Worm (Caenorhabditis elegans) whole organism, late embryonic: Measurements from ENCODE around the gene T16G1.5.

Source experiments
- ama-1 ChIP-seq: fragments of 150-350 bp; optimal IDR thresholded peaks from 2 replicates; lab custom pipeline; 2014
- ceh-14 ChIP-seq: sonication (generic microtip); optimal IDR thresholded peaks from 2 replicates; lab custom pipeline; 2016; ENCODE audit warnings: missing genotype, missing genetic modification characterization, missing compliant biosample characterization
- ceh-2 ChIP-seq: sonication (generic microtip); optimal IDR thresholded peaks from 2 replicates; lab custom pipeline; 2016; ENCODE audit warnings: missing genotype, missing genetic modification characterization, missing compliant biosample characterization
- fkh-10 ChIP-seq: fragments of 150-350 bp; optimal IDR thresholded peaks from 2 replicates; lab custom pipeline; 2014; ENCODE audit warnings: missing biosample characterization, missing genetic modification reagents, missing genetic modification characterization

DNA sequence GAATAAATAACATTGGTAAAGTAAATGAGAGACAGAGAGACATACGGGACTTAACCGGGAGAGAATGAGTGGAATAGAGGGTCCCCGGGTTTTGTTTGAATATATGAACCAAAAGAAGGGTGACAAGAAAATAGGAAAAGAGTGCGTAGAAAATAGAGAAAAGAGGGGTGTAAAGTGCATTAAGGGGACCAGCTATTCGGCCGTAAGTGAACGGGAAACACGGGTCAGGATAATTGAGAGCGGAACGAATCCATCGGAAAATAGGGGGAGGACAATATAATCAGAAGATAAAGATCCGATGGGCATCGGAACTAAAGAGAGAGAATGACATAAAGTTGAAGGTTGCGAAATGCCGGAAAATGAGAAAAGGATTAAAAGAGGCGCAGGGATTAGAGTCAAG is 42.0 kb downstream of the T16G1.5 start:
- TF ChIP-seq fkh-10 (GFP tag; lab: Kevin White, UChicago) = no peak
- no peak for TF ChIP-seq ama-1
- no peak for TF ChIP-seq ceh-14 (tag; lab: Kevin White, UChicago)
- TF ChIP-seq ceh-2 = no peak
